Worm (Caenorhabditis elegans) whole organism, late embryonic: ENCODE data around the gene ZC443.4.

Experiments
- F13H6.1 ChIP-seq: sonication (generic microtip); optimal IDR thresholded peaks from 2 replicates; lab custom pipeline; 2016; ENCODE audit warnings: missing genetic modification characterization, missing compliant biosample characterization
- K09A11.1 ChIP-seq: sonication (generic microtip); optimal IDR thresholded peaks from 2 replicates; lab custom pipeline; 2017; ENCODE audit warnings: antibody characterized with exemption, mild to moderate bottlenecking, missing genetic modification characterization, missing compliant biosample characterization; ENCODE audit not compliant: insufficient read depth
- ceh-2 ChIP-seq: sonication (generic microtip); optimal IDR thresholded peaks from 2 replicates; lab custom pipeline; 2016; ENCODE audit warnings: missing genotype, missing genetic modification characterization, missing compliant biosample characterization
- ceh-31 ChIP-seq: sonication (generic microtip); optimal IDR thresholded peaks from 2 replicates; lab custom pipeline; 2016; ENCODE audit warnings: missing genetic modification characterization, missing compliant biosample characterization
- ceh-34 ChIP-seq: sonication (generic microtip); optimal IDR thresholded peaks from 2 replicates; lab custom pipeline; 2016; ENCODE audit warnings: mild to moderate bottlenecking, missing genetic modification characterization, missing compliant biosample characterization
- ceh-45 ChIP-seq: fragments of 200-800 bp; sonication (Bioruptor generic); IDR thresholded peaks from 2 replicates; pipeline ENCODE4 v1.3.6; 2022; ENCODE audit warnings: missing genetic modification reagents, missing genetic modification characterization, missing compliant biosample characterization
- ceh-48 ChIP-seq: sonication (generic microtip); optimal IDR thresholded peaks from 2 replicates; lab custom pipeline; 2016; ENCODE audit warnings: missing genetic modification characterization, inconsistent platforms, missing compliant biosample characterization
- che-1 ChIP-seq: sonication (generic microtip); optimal IDR thresholded peaks from 2 replicates; lab custom pipeline; 2016; ENCODE audit warnings: mild to moderate bottlenecking, missing genetic modification characterization, missing compliant biosample characterization
- dmd-4 ChIP-seq: sonication (generic microtip); optimal IDR thresholded peaks from 2 replicates; lab custom pipeline; 2016; ENCODE audit warnings: borderline replicate concordance, missing genetic modification characterization, missing compliant biosample characterization
- elt-4 ChIP-seq: sonication (generic microtip); optimal IDR thresholded peaks from 2 replicates; lab custom pipeline; 2016; ENCODE audit warnings: missing genetic modification characterization, missing compliant biosample characterization
- ets-4 ChIP-seq: sonication (generic microtip); optimal IDR thresholded peaks from 2 replicates; lab custom pipeline; 2016; ENCODE audit warnings: missing genetic modification characterization, missing compliant biosample characterization
- fkh-10 ChIP-seq: fragments of 150-350 bp; optimal IDR thresholded peaks from 2 replicates; lab custom pipeline; 2014; ENCODE audit warnings: missing biosample characterization, missing genetic modification reagents, missing genetic modification characterization
- fkh-6 ChIP-seq: sonication (generic microtip); optimal IDR thresholded peaks from 2 replicates; lab custom pipeline; 2016; ENCODE audit warnings: missing genetic modification characterization, missing compliant biosample characterization
- gmeb-2 ChIP-seq: sonication (generic microtip); optimal IDR thresholded peaks from 2 replicates; lab custom pipeline; 2016; ENCODE audit warnings: missing genetic modification characterization, inconsistent platforms, missing compliant biosample characterization
- hlh-13 ChIP-seq: fragments of 200-800 bp; sonication (Bioruptor generic); optimal IDR thresholded peaks from 2 replicates; lab custom pipeline; 2018; ENCODE audit warnings: mild to moderate bottlenecking, missing genetic modification characterization, missing compliant biosample characterization
- hlh-8 ChIP-seq: sonication (generic microtip); optimal IDR thresholded peaks from 2 replicates; lab custom pipeline; 2016; ENCODE audit warnings: missing genotype, missing genetic modification characterization, missing compliant biosample characterization
- mec-3 ChIP-seq: sonication (generic microtip); optimal IDR thresholded peaks from 2 replicates; lab custom pipeline; 2016; ENCODE audit warnings: borderline replicate concordance, missing genetic modification characterization, missing compliant biosample characterization
- nhr-11 ChIP-seq: fragments of 150-350 bp; optimal IDR thresholded peaks from 2 replicates; lab custom pipeline; 2014; ENCODE audit warnings: missing biosample characterization, missing genetic modification characterization
- nhr-232 ChIP-seq: sonication (generic microtip); optimal IDR thresholded peaks from 2 replicates; lab custom pipeline; 2016; ENCODE audit warnings: missing genetic modification characterization, missing compliant biosample characterization
- pax-1 ChIP-seq: fragments of 150-350 bp; optimal IDR thresholded peaks from 2 replicates; lab custom pipeline; 2014; ENCODE audit warnings: missing biosample characterization, missing genetic modification characterization
- pha-2 ChIP-seq: sonication (generic microtip); optimal IDR thresholded peaks from 2 replicates; lab custom pipeline; 2017; ENCODE audit warnings: mild to moderate bottlenecking, missing genetic modification characterization, missing compliant biosample characterization
- pqm-1 ChIP-seq: sonication (generic microtip); optimal IDR thresholded peaks from 2 replicates; lab custom pipeline; 2016; ENCODE audit warnings: missing genetic modification characterization, missing compliant biosample characterization
- ref-2 ChIP-seq: sonication (generic microtip); optimal IDR thresholded peaks from 2 replicates; lab custom pipeline; 2016; ENCODE audit warnings: missing genetic modification characterization, missing compliant biosample characterization
- sdc-2 ChIP-seq: sonication (generic microtip); optimal IDR thresholded peaks from 2 replicates; lab custom pipeline; 2016; ENCODE audit warnings: missing genotype, missing genetic modification characterization, missing compliant biosample characterization
- sox-2 ChIP-seq: fragments of 200-800 bp; sonication (Bioruptor generic); IDR thresholded peaks from 2 replicates; pipeline ENCODE4 v1.3.6; 2022; ENCODE audit warnings: missing genetic modification reagents, missing genetic modification characterization, missing compliant biosample characterization
- sox-4 ChIP-seq: sonication (generic microtip); optimal IDR thresholded peaks from 2 replicates; lab custom pipeline; 2017; ENCODE audit warnings: mild to moderate bottlenecking, missing genetic modification characterization, inconsistent platforms, missing compliant biosample characterization
- syd-9 ChIP-seq: sonication (generic microtip); optimal IDR thresholded peaks from 2 replicates; lab custom pipeline; 2016; ENCODE audit warnings: mild to moderate bottlenecking, missing genetic modification characterization, moderate library complexity, missing compliant biosample characterization
- tbx-2 ChIP-seq: sonication (generic microtip); optimal IDR thresholded peaks from 2 replicates; lab custom pipeline; 2016; ENCODE audit warnings: missing genetic modification characterization, missing compliant biosample characterization
- tbx-7 ChIP-seq: sonication (generic microtip); optimal IDR thresholded peaks from 2 replicates; lab custom pipeline; 2016; ENCODE audit warnings: missing genotype, missing genetic modification characterization, missing compliant biosample characterization
- ttx-3 ChIP-seq: sonication (generic microtip); optimal IDR thresholded peaks from 2 replicates; lab custom pipeline; 2016; ENCODE audit warnings: missing genetic modification reagents, missing genetic modification characterization, missing compliant biosample characterization
- unc-3 ChIP-seq, 2 experiments: fragments of 200-800 bp in 1 of 2; sonication (Bioruptor generic) in 1 of 2; sonication (generic microtip) in 1 of 2; conservative IDR thresholded peaks in 1 of 2; optimal IDR thresholded peaks in 1 of 2; 2 replicates each; pipeline versions ENCODE4 v1.3.6 to Lab custom; 2016 to 2022; ENCODE audit warnings: missing compliant biosample characterization in 2 of 2, missing genetic modification characterization in 2 of 2, missing genetic modification reagents in 1 of 2
- unc-55 ChIP-seq: sonication (generic microtip); optimal IDR thresholded peaks from 2 replicates; lab custom pipeline; 2017; ENCODE audit warnings: missing biosample characterization, missing genetic modification reagents, missing genetic modification characterization
- zip-5 ChIP-seq: sonication (generic microtip); optimal IDR thresholded peaks from 2 replicates; lab custom pipeline; 2016; ENCODE audit warnings: missing genetic modification characterization, missing compliant biosample characterization

Gene ZC443.4

DNA sequence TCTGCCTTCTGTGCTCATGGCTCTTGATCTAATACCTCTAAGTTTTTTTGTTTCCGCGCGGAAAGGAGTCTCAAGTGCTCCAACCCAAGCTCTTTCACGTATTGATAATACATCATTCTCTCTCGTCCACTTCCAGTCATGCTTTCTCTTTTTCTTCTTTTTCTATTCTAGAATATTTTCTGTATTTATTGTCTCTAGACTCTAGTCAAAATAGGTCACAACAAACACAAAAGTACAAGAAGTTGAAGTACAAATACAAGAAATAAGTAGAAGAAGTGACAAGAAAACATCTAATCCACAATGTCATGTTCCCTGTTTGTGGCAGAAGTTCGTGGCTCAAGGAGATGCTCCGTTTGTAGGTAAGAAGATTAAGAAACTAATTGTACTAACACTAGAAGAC lies 46.5 kb downstream of the ZC443.4 start, which contains the start of gene ZC455.1:
TSS of gene ZC455.1 (plus strand) at position 301 of the 400 bp plus-strand sequence.
- TF ChIP-seq F13H6.1 (tag; lab: Kevin White, UChicago), result no peak
- TF ChIP-seq ceh-2 (tag; lab: Kevin White, UChicago), result no peak
- no peak for TF ChIP-seq pqm-1 (tag; lab: Kevin White, UChicago)
- TF ChIP-seq K09A11.1 (tag; lab: Kevin White, UChicago), result no peak
- no peak for TF ChIP-seq sox-2
- TF ChIP-seq unc-55, result no peak
- TF ChIP-seq nhr-11, result no peak
- TF ChIP-seq ref-2 (tag; lab: Kevin White, UChicago), result no peak
- no peak for TF ChIP-seq ceh-45 (GFP tag; lab: Robert Waterston, UW)
- no peak for TF ChIP-seq ceh-31 (tag; lab: Kevin White, UChicago)
- no peak for TF ChIP-seq ttx-3 (tag; lab: Kevin White, UChicago)
- TF ChIP-seq pax-1, result no peak
- TF ChIP-seq hlh-8 (tag; lab: Kevin White, UChicago), result no peak
- TF ChIP-seq elt-4 (tag; lab: Kevin White, UChicago), result no peak
- no peak for TF ChIP-seq ets-4
- TF ChIP-seq gmeb-2 (tag; lab: Kevin White, UChicago), result no peak
- no peak for TF ChIP-seq tbx-7 (tag; lab: Kevin White, UChicago)
- no peak for TF ChIP-seq unc-3 (GFP tag; conservative IDR thresholded peaks at IDR 0.05; lab: Robert Waterston, UW)
- no peak for TF ChIP-seq unc-3 (tag; optimal IDR thresholded peaks at IDR 0.05; lab: Kevin White, UChicago)
- no peak for TF ChIP-seq fkh-10 (GFP tag; lab: Kevin White, UChicago)
- TF ChIP-seq fkh-6 (tag; lab: Kevin White, UChicago), result no peak

ce11 chrV:12768946-12769345 lies 50.7 kb downstream of the ZC443.4 start, which contains the start of gene srt-43:
TSS of gene srt-43 (plus strand) at chrV:12769246.
- TF ChIP-seq hlh-8 (tag; lab: Kevin White, UChicago) (no peak), ceh-34 (tag; lab: Kevin White, UChicago) (no peak), hlh-13 (GFP tag; lab: Kevin White, UChicago) (no peak), fkh-6 (tag; lab: Kevin White, UChicago) (no peak), che-1 (tag; lab: Kevin White, UChicago) (no peak), syd-9 (no peak), elt-4 (tag; lab: Kevin White, UChicago) (no peak), ceh-48 (tag; lab: Kevin White, UChicago) (no peak), zip-5 (no peak), sox-4 (no peak), tbx-2 (tag; lab: Kevin White, UChicago) (no peak), dmd-4 (tag; lab: Kevin White, UChicago) (no peak), mec-3 (tag; lab: Kevin White, UChicago) (no peak), nhr-232 (tag; lab: Kevin White, UChicago) (no peak), pha-2 (tag; lab: Kevin White, UChicago) (no peak), sdc-2 (tag; lab: Kevin White, UChicago) (no peak), F13H6.1 (tag; lab: Kevin White, UChicago) (no peak), unc-55 (no peak)
